Fruit fly (Drosophila melanogaster) whole organism, wandering third instar larva: ENCODE measurements around the gene CG42699.
A peak's percentile ranks its signal among the peaks of the same experiment; 100 is the strongest.

Source experiments
- Abd-B ChIP-seq: fragments of >200 bp; optimal IDR thresholded peaks from 2 replicates; lab custom pipeline; 2017; ENCODE audit warnings: missing biosample characterization, missing genetic modification characterization
- CG32264 ChIP-seq: fragments of 200-800 bp; sonication (Bioruptor generic); optimal IDR thresholded peaks from 2 replicates; lab custom pipeline; 2016; ENCODE audit warnings: missing biosample characterization, missing genetic modification characterization
- CG9705 ChIP-seq: fragments of 200-800 bp; sonication (Bioruptor generic); optimal IDR thresholded peaks from 2 replicates; lab custom pipeline; 2018; ENCODE audit warnings: missing biosample characterization, mild to moderate bottlenecking, missing genetic modification characterization
- CrebA ChIP-seq: fragments of 200-800 bp; sonication (Bioruptor generic); optimal IDR thresholded peaks from 2 replicates; lab custom pipeline; 2016; ENCODE audit warnings: missing biosample characterization, mild to moderate bottlenecking, missing genetic modification characterization, borderline replicate concordance
- Dfd ChIP-seq: fragments of >200 bp; optimal IDR thresholded peaks from 2 replicates; lab custom pipeline; 2017; ENCODE audit warnings: missing biosample characterization, missing genetic modification characterization
- Dif ChIP-seq: fragments of 200-275, 200-300 bp; sonication (Bioruptor generic); optimal IDR thresholded peaks from 2 replicates; lab custom pipeline; 2018; ENCODE audit warnings: missing biosample characterization, missing genetic modification characterization; ENCODE audit not compliant: partially characterized antibody
- GATAd ChIP-seq: sonication (Bioruptor generic); optimal IDR thresholded peaks from 2 replicates; lab custom pipeline; 2016; ENCODE audit warnings: missing biosample characterization, missing genetic modification characterization
- HLH106 ChIP-seq: fragments of 200-800 bp; optimal IDR thresholded peaks from 3 replicates; lab custom pipeline; 2019; ENCODE audit warnings: missing biosample characterization, mild to moderate bottlenecking, missing genetic modification characterization, moderate library complexity
- Hnf4 ChIP-seq: fragments of 200-800 bp; sonication (Bioruptor generic); optimal IDR thresholded peaks from 2 replicates; lab custom pipeline; 2016; ENCODE audit warnings: missing biosample characterization, mild to moderate bottlenecking, missing genetic modification characterization
- Hr78 ChIP-seq: fragments of >200 bp; optimal IDR thresholded peaks from 2 replicates; lab custom pipeline; 2017; ENCODE audit warnings: missing biosample characterization, missing genetic modification characterization
- Hr83 ChIP-seq: fragments of 200-300 bp; sonication (Bioruptor generic); optimal IDR thresholded peaks from 2 replicates; lab custom pipeline; 2016; ENCODE audit warnings: missing biosample characterization, mild to moderate bottlenecking, missing genetic modification characterization, moderate library complexity; ENCODE audit not compliant: poor library complexity, severe bottlenecking
- Jra ChIP-seq: sonication (Bioruptor generic); optimal IDR thresholded peaks from 2 replicates; lab custom pipeline; 2016; ENCODE audit warnings: missing biosample characterization, missing genetic modification characterization
- Mio ChIP-seq: sonication (Bioruptor generic); optimal IDR thresholded peaks from 2 replicates; lab custom pipeline; 2016; ENCODE audit warnings: missing biosample characterization, missing genetic modification characterization
- Myc ChIP-seq: fragments of >200 bp; optimal IDR thresholded peaks from 2 replicates; lab custom pipeline; 2017
- N ChIP-seq: fragments of >200 bp; optimal IDR thresholded peaks from 2 replicates; lab custom pipeline; 2018; ENCODE audit warnings: missing biosample characterization, missing external identifiers, missing genetic modification characterization
- OdsH ChIP-seq: fragments of 200-800 bp; sonication (Bioruptor generic); optimal IDR thresholded peaks from 2 replicates; lab custom pipeline; 2016; ENCODE audit warnings: missing biosample characterization, mild to moderate bottlenecking, missing genetic modification characterization
- Rel ChIP-seq, 2 experiments: fragments of 200-800 bp; sonication (Bioruptor generic) in 1 of 2; optimal IDR thresholded peaks; 2 replicates in 1 of 2; 3 replicates in 1 of 2; lab custom pipeline; 2016 to 2019; ENCODE audit warnings: mild to moderate bottlenecking in 2 of 2, missing biosample characterization in 2 of 2, missing genetic modification characterization in 2 of 2, moderate library complexity in 1 of 2
- Sp1 ChIP-seq: fragments of 200-800 bp; sonication (Bioruptor generic); optimal IDR thresholded peaks from 3 replicates; lab custom pipeline; 2019; ENCODE audit warnings: missing biosample characterization, mild to moderate bottlenecking, missing genetic modification characterization, moderate library complexity
- Vsx2 ChIP-seq: fragments of 200-300, 225-300 bp; sonication (Bioruptor generic); optimal IDR thresholded peaks from 2 replicates; lab custom pipeline; 2018; ENCODE audit warnings: missing biosample characterization, missing genetic modification characterization; ENCODE audit not compliant: partially characterized antibody
- br ChIP-seq: fragments of 200-800 bp; sonication (Bioruptor generic); optimal IDR thresholded peaks from 2 replicates; lab custom pipeline; 2016; ENCODE audit warnings: missing biosample characterization, missing genetic modification characterization
- brk ChIP-seq: fragments of 200-800 bp; sonication (Bioruptor generic); optimal IDR thresholded peaks from 2 replicates; lab custom pipeline; 2016; ENCODE audit warnings: missing biosample characterization, mild to moderate bottlenecking, missing genetic modification characterization
- dl ChIP-seq, 2 experiments: fragments of 175-275, 200-275 bp in 1 of 2; fragments of 200-275 bp in 1 of 2; sonication (Bioruptor generic); optimal IDR thresholded peaks; lab custom pipeline; 2018; ENCODE audit warnings: mild to moderate bottlenecking in 2 of 2, missing biosample characterization in 2 of 2, missing genetic modification characterization in 2 of 2, moderate library complexity in 2 of 2; ENCODE audit not compliant: partially characterized antibody in 2 of 2, insufficient read depth in 1 of 2
- dmrt93B ChIP-seq: fragments of 200-800 bp; sonication (Bioruptor generic); optimal IDR thresholded peaks from 2 replicates; lab custom pipeline; 2018; ENCODE audit warnings: missing biosample characterization, mild to moderate bottlenecking, missing genetic modification characterization
- dsf ChIP-seq: sonication (Bioruptor generic); optimal IDR thresholded peaks from 2 replicates; lab custom pipeline; 2016; ENCODE audit warnings: missing biosample characterization, missing genetic modification characterization, borderline replicate concordance
- ey ChIP-seq: fragments of 200-800 bp; sonication (Bioruptor generic); optimal IDR thresholded peaks from 2 replicates; lab custom pipeline; 2016; ENCODE audit warnings: missing biosample characterization, missing genetic modification characterization
- foxo ChIP-seq, 2 experiments: fragments of 200-800 bp; sonication (Bioruptor generic); optimal IDR thresholded peaks; 2 replicates in 1 of 2; 3 replicates in 1 of 2; lab custom pipeline; 2016 to 2017; ENCODE audit warnings: missing biosample characterization in 2 of 2, missing genetic modification characterization in 2 of 2
- fru ChIP-seq: fragments of 200-800 bp; sonication (Bioruptor generic); optimal IDR thresholded peaks from 3 replicates; lab custom pipeline; 2016; ENCODE audit warnings: missing biosample characterization, mild to moderate bottlenecking, missing genetic modification characterization
- h ChIP-seq: fragments of 200-800 bp; sonication (Bioruptor generic); optimal IDR thresholded peaks from 3 replicates; lab custom pipeline; 2016; ENCODE audit warnings: missing biosample characterization, mild to moderate bottlenecking, missing genetic modification characterization
- jim ChIP-seq: fragments of 175-275, 200-325 bp; sonication (Bioruptor generic); optimal IDR thresholded peaks from 2 replicates; lab custom pipeline; 2016; ENCODE audit warnings: missing biosample characterization, mild to moderate bottlenecking, missing genetic modification characterization
- lola ChIP-seq: fragments of >200 bp; optimal IDR thresholded peaks from 2 replicates; lab custom pipeline; 2017; ENCODE audit warnings: missing biosample characterization, missing genetic modification characterization
- pan ChIP-seq: fragments of >200 bp; optimal IDR thresholded peaks from 2 replicates; lab custom pipeline; 2017
- psq ChIP-seq: fragments of 200-800 bp; sonication (Bioruptor generic); optimal IDR thresholded peaks from 3 replicates; lab custom pipeline; 2017; ENCODE audit warnings: missing biosample characterization, mild to moderate bottlenecking, missing genetic modification characterization, moderate library complexity
- rgr ChIP-seq: fragments of 200-800 bp; sonication (Bioruptor generic); optimal IDR thresholded peaks from 3 replicates; lab custom pipeline; 2016; ENCODE audit warnings: missing biosample characterization, mild to moderate bottlenecking, missing genetic modification characterization
- sage ChIP-seq: fragments of 200-800 bp; sonication (Bioruptor generic); optimal IDR thresholded peaks from 2 replicates; lab custom pipeline; 2016; ENCODE audit warnings: missing biosample characterization, mild to moderate bottlenecking, missing genetic modification characterization
- sv ChIP-seq: fragments of 200-800 bp; sonication (Bioruptor generic); optimal IDR thresholded peaks from 3 replicates; lab custom pipeline; 2016; ENCODE audit warnings: missing biosample characterization, missing genetic modification characterization
- tai ChIP-seq: sonication (Bioruptor generic); optimal IDR thresholded peaks from 2 replicates; lab custom pipeline; 2016; ENCODE audit warnings: missing biosample characterization, missing genetic modification characterization
- usp ChIP-seq: fragments of >200 bp; optimal IDR thresholded peaks from 2 replicates; lab custom pipeline; 2017; ENCODE audit warnings: missing biosample characterization, missing genetic modification characterization
- woc ChIP-seq: sonication (Bioruptor generic); optimal IDR thresholded peaks from 2 replicates; lab custom pipeline; 2016; ENCODE audit warnings: missing biosample characterization, mild to moderate bottlenecking, missing genetic modification characterization

Gene CG42699

DNA sequence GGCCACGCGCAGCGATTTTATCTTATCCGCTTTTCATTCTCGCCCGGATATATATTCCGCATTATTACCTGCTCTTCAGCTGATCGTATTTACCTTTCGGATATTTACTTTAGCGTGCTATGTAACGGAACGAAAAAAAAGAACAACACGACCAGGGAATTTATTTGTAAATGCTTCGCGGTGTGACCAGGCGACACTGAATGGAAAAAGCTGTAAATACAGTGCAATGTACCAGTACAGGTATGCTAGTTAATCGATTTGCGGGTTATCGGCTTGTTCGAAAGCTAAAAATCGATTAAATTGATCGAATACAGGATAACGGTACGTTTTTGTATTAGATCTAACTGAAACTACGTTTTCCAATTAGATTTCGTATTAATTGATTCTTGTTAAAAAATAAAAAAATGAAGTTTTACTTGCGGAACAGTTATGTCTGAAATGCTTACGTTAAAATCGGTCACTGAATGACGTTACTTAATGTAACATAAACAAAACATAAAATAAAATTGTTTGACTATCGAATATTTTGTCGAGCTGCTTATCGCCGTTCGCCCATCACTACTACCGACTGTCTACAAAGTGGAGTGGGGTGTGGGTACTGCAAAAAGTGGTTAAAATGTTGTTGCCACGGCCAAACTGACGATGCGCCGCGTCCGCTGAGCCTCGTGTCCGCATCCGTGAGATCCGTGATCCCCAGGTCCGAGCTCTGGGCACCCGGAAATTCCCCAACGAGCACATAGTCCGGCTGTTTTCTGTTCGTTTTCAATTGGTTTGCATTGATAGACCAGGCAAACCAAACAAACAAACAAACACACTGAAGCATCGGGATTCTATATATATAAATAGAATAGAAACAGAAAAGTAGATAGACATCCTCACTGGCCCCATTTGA lies at the start of gene CG42699, which contains the start of gene MAPk-Ak2:
Gene CG42699, plus strand, starts transcription at position 553 of the 892 bp plus-strand sequence.
Gene MAPk-Ak2, minus strand, starts transcription at position 203 of the 892 bp plus-strand sequence.
- TF ChIP-seq dl (GFP tag; optimal IDR thresholded peaks at IDR 0.05; lab: Kevin White, UChicago; ENCODE audit: insufficient read depth in 1 of 2, partially characterized antibody in 2 of 2) (no peak), usp (GFP tag; lab: Kevin White, UChicago) (no peak), CG9705 (GFP tag; lab: Kevin White, UChicago) (peak; percentile 63), jim (peak; percentile 72), N (no peak), OdsH (GFP tag; lab: Kevin White, UChicago) (peak; percentile 44), Rel (GFP tag; optimal IDR thresholded peaks at IDR 0.05; lab: Kevin White, UChicago) (no peak), Rel (tag; optimal IDR thresholded peaks at IDR 0.05; lab: Kevin White, UChicago) (peak; percentile 76), ey (peak; percentile 42), dmrt93B (GFP tag; lab: Kevin White, UChicago) (peak; percentile 47), Hnf4 (GFP tag; lab: Kevin White, UChicago) (peak; percentile 70), pan (lab: Kevin White, UChicago) (no peak), CG32264 (GFP tag; lab: Kevin White, UChicago) (peak; percentile 30), dsf (GFP tag; lab: Kevin White, UChicago) (peak; percentile 52), psq (GFP tag; lab: Kevin White, UChicago) (peak; percentile 54), Hr78 (GFP tag; lab: Kevin White, UChicago) (no peak), lola (no peak), CrebA (GFP tag; lab: Kevin White, UChicago) (no peak), h (GFP tag; lab: Kevin White, UChicago) (peak; percentile 83), sage (GFP tag; lab: Kevin White, UChicago) (no peak), Myc (lab: Kevin White, UChicago) (no peak), Dif (GFP tag; lab: Kevin White, UChicago) (no peak), Vsx2 (GFP tag; lab: Kevin White, UChicago) (no peak), Jra (GFP tag; lab: Kevin White, UChicago) (peak; percentile 88), Sp1 (GFP tag; lab: Kevin White, UChicago) (peak; percentile 71), Abd-B (no peak), rgr (peak; percentile 74), foxo (GFP tag; optimal IDR thresholded peaks at IDR 0.05; lab: Kevin White, UChicago) (peak in 1 of 2 experiments; percentile 64), woc (GFP tag; lab: Kevin White, UChicago) (peak; percentile 4), fru (GFP tag; lab: Kevin White, UChicago) (peak; percentile 65), Hr83 (GFP tag; lab: Kevin White, UChicago) (peak; percentile 96), tai (no peak), GATAd (GFP tag; lab: Kevin White, UChicago) (peak; percentile 58), sv (GFP tag; lab: Kevin White, UChicago) (peak; percentile 4), Mio (GFP tag; lab: Kevin White, UChicago) (no peak), brk (no peak), br (GFP tag; lab: Kevin White, UChicago) (peak; percentile 85), HLH106 (tag; lab: Kevin White, UChicago) (peak; percentile 35), Dfd (GFP tag; lab: Kevin White, UChicago) (no peak)

DNA sequence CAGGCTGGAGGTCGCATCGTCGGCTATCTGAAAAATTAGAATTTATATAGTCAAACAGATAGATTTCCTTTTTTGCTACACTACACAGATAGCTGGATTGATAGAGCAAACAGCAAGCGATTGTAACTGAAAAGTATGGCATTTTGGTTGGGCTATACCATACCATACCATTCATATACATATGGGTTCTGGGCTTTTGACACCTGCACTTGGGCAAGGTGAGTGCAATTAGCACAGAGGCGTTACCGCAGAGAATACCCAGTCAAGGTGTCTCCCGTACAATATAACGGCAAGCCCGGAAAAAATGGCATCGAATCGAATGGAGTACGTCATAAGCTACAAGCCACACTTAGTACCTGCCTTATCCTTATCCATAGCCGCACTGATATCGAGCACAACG lies 49.6 kb upstream of the CG42699 start:
- TF ChIP-seq Abd-B = no peak
- no peak for TF ChIP-seq usp (GFP tag; lab: Kevin White, UChicago)
- TF ChIP-seq ey = no peak
- TF ChIP-seq jim = no peak
- no peak for TF ChIP-seq N
- TF ChIP-seq dsf (GFP tag; lab: Kevin White, UChicago) = no peak
- no peak for TF ChIP-seq Hnf4 (GFP tag; lab: Kevin White, UChicago)
- TF ChIP-seq CG9705 (GFP tag; lab: Kevin White, UChicago) = no peak
- no peak for TF ChIP-seq pan (lab: Kevin White, UChicago)
- TF ChIP-seq Hr83 (GFP tag; lab: Kevin White, UChicago) = no peak
- no peak for TF ChIP-seq Dfd (GFP tag; lab: Kevin White, UChicago)
- TF ChIP-seq psq (GFP tag; lab: Kevin White, UChicago) = no peak
- TF ChIP-seq sage (GFP tag; lab: Kevin White, UChicago) = no peak
- no peak for TF ChIP-seq br (GFP tag; lab: Kevin White, UChicago)
- no peak for TF ChIP-seq HLH106 (tag; lab: Kevin White, UChicago)
- TF ChIP-seq Jra (GFP tag; lab: Kevin White, UChicago) = no peak
- no peak for TF ChIP-seq lola
